Worm (Caenorhabditis elegans): Measurements from ENCODE around the gene exc-6.
"Not testable (repeated sequence)": the region's sequence is repeated elsewhere in the genome, so short reads cannot be mapped to it uniquely, and the experiment has no call there.

- TF ChIP-seq egl-27 (tag; optimal IDR thresholded peaks at IDR 0.05); daf-19 (GFP tag; conservative IDR thresholded peaks at IDR 0.05); lin-13 (GFP tag; optimal IDR thresholded peaks at IDR 0.05); unc-39 (tag; optimal IDR thresholded peaks at IDR 0.05); nhr-11 (tag; optimal IDR thresholded peaks at IDR 0.05); zip-2 (tag; optimal IDR thresholded peaks at IDR 0.05): not testable (repeated sequence)
These were observed 45.9 kb upstream of the exc-6 start for ce11 chrIII:1056989-1057687.
